Worm (Caenorhabditis elegans) whole organism, L4 larva: ENCODE measurements around the gene ncr-2.

Experiments
- F49E8.2 ChIP-seq: sonication (generic microtip); optimal IDR thresholded peaks from 2 replicates; lab custom pipeline; 2016; ENCODE audit warnings: missing compliant biosample characterization, mild to moderate bottlenecking, missing genetic modification characterization, borderline replicate concordance
- R02D3.7 ChIP-seq: fragments of 150-350 bp; sonication (generic microtip); optimal IDR thresholded peaks from 3 replicates; lab custom pipeline; 2014; ENCODE audit warnings: missing biosample characterization, missing genetic modification characterization
- T20F7.1 ChIP-seq: fragments of 200-800 bp; sonication (Bioruptor generic); optimal IDR thresholded peaks from 2 replicates; lab custom pipeline; 2018; ENCODE audit warnings: mild to moderate bottlenecking, missing genetic modification characterization, missing compliant biosample characterization
- ZK546.5 ChIP-seq, 2 experiments: sonication (generic microtip); optimal IDR thresholded peaks; 2 replicates each; lab custom pipeline; 2017; ENCODE audit warnings: missing biosample characterization in 2 of 2, missing genetic modification characterization in 2 of 2
- arid-1 ChIP-seq: fragments of 200-800 bp; sonication (Bioruptor generic); conservative IDR thresholded peaks from 2 replicates; pipeline ENCODE4 v1.3.6; 2022; ENCODE audit warnings: missing genetic modification reagents, missing genetic modification characterization, missing compliant biosample characterization
- ceh-82 ChIP-seq: sonication (generic microtip); optimal IDR thresholded peaks from 2 replicates; lab custom pipeline; 2017; ENCODE audit warnings: missing biosample characterization, missing genetic modification characterization
- ces-1 ChIP-seq: fragments of 150-350 bp; sonication (generic microtip); optimal IDR thresholded peaks from 4 replicates; lab custom pipeline; 2014; ENCODE audit warnings: missing biosample characterization, missing genetic modification reagents, missing genetic modification characterization
- ctbp-1 ChIP-seq: fragments of 200-800 bp; sonication (Bioruptor generic); IDR thresholded peaks from 2 replicates; pipeline ENCODE4 v1.3.6; 2022; ENCODE audit warnings: missing genetic modification reagents, missing genetic modification characterization, missing compliant biosample characterization
- daf-16 ChIP-seq, 3 experiments: sonication (generic microtip); optimal IDR thresholded peaks; 2 replicates each; lab custom pipeline; 2016 to 2017; ENCODE audit warnings: missing genetic modification characterization in 3 of 3, missing genetic modification reagents in 3 of 3, mild to moderate bottlenecking in 2 of 3, missing compliant biosample characterization in 2 of 3, missing biosample characterization in 1 of 3, moderate library complexity in 1 of 3
- daf-19 ChIP-seq: fragments of 200-800 bp; sonication (Bioruptor generic); conservative IDR thresholded peaks from 2 replicates; pipeline ENCODE4 v1.3.6; 2022; ENCODE audit warnings: missing genetic modification characterization, missing compliant biosample characterization
- dmd-6 ChIP-seq: fragments of 200-800 bp; sonication (Bioruptor generic); IDR thresholded peaks from 2 replicates; pipeline ENCODE4 v1.3.6; 2022; ENCODE audit warnings: missing genetic modification reagents, missing genetic modification characterization, missing compliant biosample characterization
- dve-1 ChIP-seq: sonication (generic microtip); optimal IDR thresholded peaks from 2 replicates; lab custom pipeline; 2017; ENCODE audit warnings: antibody characterized with exemption, mild to moderate bottlenecking, missing genetic modification characterization, missing compliant biosample characterization; ENCODE audit not compliant: insufficient read depth
- egl-27 ChIP-seq: sonication (generic microtip); optimal IDR thresholded peaks from 3 replicates; lab custom pipeline; 2017; ENCODE audit warnings: missing biosample characterization, missing genetic modification reagents, missing genetic modification characterization
- fos-1 ChIP-seq: fragments of 150-350 bp; optimal IDR thresholded peaks from 2 replicates; lab custom pipeline; 2014; ENCODE audit warnings: missing biosample characterization, missing genetic modification characterization
- hlh-11 ChIP-seq: fragments of 200-800 bp; sonication (Bioruptor generic); optimal IDR thresholded peaks from 2 replicates; lab custom pipeline; 2018; ENCODE audit warnings: mild to moderate bottlenecking, missing genetic modification characterization, missing compliant biosample characterization
- hlh-30 ChIP-seq: sonication (generic microtip); optimal IDR thresholded peaks from 2 replicates; lab custom pipeline; 2017; ENCODE audit warnings: antibody characterized with exemption, mild to moderate bottlenecking, missing genetic modification characterization, missing compliant biosample characterization; ENCODE audit not compliant: insufficient read depth
- hmg-1.1 ChIP-seq: fragments of 200-800 bp; sonication (Bioruptor generic); IDR thresholded peaks from 2 replicates; pipeline ENCODE4 v1.3.6; 2022; ENCODE audit warnings: missing genetic modification reagents, missing genetic modification characterization, missing compliant biosample characterization
- lin-39 ChIP-seq: fragments of 150-350 bp; optimal IDR thresholded peaks from 2 replicates; lab custom pipeline; 2014; ENCODE audit warnings: missing biosample characterization, missing genetic modification reagents, missing genetic modification characterization
- lsy-2 ChIP-seq, 2 experiments: fragments of 150-350 bp in 1 of 2; sonication (generic microtip) in 1 of 2; optimal IDR thresholded peaks; 2 replicates each; lab custom pipeline; 2014 to 2017; ENCODE audit warnings: missing biosample characterization in 2 of 2, missing genetic modification characterization in 2 of 2
- madf-9 ChIP-seq: fragments of 200-800 bp; sonication (Bioruptor generic); conservative IDR thresholded peaks from 2 replicates; pipeline ENCODE4 v1.3.6; 2022; ENCODE audit warnings: missing genetic modification reagents, missing genetic modification characterization, missing compliant biosample characterization
- mdt-29 ChIP-seq: fragments of 200-800 bp; sonication (Bioruptor generic); IDR thresholded peaks from 2 replicates; pipeline ENCODE4 v1.3.6; 2022; ENCODE audit warnings: missing genetic modification reagents, missing genetic modification characterization, missing compliant biosample characterization
- mep-1 ChIP-seq: fragments of 150-350 bp; sonication (generic microtip); optimal IDR thresholded peaks from 3 replicates; lab custom pipeline; 2014; ENCODE audit warnings: missing biosample characterization, missing genetic modification characterization
- mes-2 ChIP-seq: sonication (generic microtip); optimal IDR thresholded peaks from 2 replicates; lab custom pipeline; 2016; ENCODE audit warnings: missing genotype, mild to moderate bottlenecking, missing genetic modification characterization, missing compliant biosample characterization; ENCODE audit not compliant: poor library complexity, severe bottlenecking
- nhr-28 ChIP-seq: fragments of 150-350 bp; optimal IDR thresholded peaks from 2 replicates; lab custom pipeline; 2014; ENCODE audit warnings: missing biosample characterization, missing genetic modification characterization
- nhr-48 ChIP-seq: sonication (generic microtip); optimal IDR thresholded peaks from 2 replicates; lab custom pipeline; 2016; ENCODE audit warnings: mild to moderate bottlenecking, missing genetic modification characterization, missing compliant biosample characterization
- nhr-77 ChIP-seq: fragments of 150-350 bp; optimal IDR thresholded peaks from 2 replicates; lab custom pipeline; 2014; ENCODE audit warnings: missing biosample characterization, missing genetic modification characterization
- pha-4 ChIP-seq, 2 experiments: fragments of 150-350 bp in 1 of 2; fragments of 200-800 bp in 1 of 2; sonication (Bioruptor generic) in 1 of 2; IDR thresholded peaks in 1 of 2; optimal IDR thresholded peaks in 1 of 2; 2 replicates each; pipeline versions ENCODE4 v1.3.6 to Lab custom; 2014 to 2022; ENCODE audit warnings: missing genetic modification characterization in 2 of 2, missing genetic modification reagents in 2 of 2, missing biosample characterization in 1 of 2, missing compliant biosample characterization in 1 of 2
- php-3 ChIP-seq: fragments of 200-800 bp; sonication (Bioruptor generic); IDR thresholded peaks from 2 replicates; pipeline ENCODE4 v1.3.6; 2022; ENCODE audit warnings: missing genetic modification reagents, missing genetic modification characterization, missing compliant biosample characterization
- pqm-1 ChIP-seq: sonication (generic microtip); optimal IDR thresholded peaks from 2 replicates; lab custom pipeline; 2017; ENCODE audit warnings: missing biosample characterization, missing genetic modification characterization
- sdz-12 ChIP-seq: fragments of 200-800 bp; sonication (Bioruptor generic); optimal IDR thresholded peaks from 2 replicates; lab custom pipeline; 2018; ENCODE audit warnings: mild to moderate bottlenecking, missing genetic modification characterization, missing compliant biosample characterization
- snpc-1.2 ChIP-seq: fragments of 200-800 bp; sonication (Bioruptor generic); IDR thresholded peaks from 2 replicates; pipeline ENCODE4 v1.3.6; 2022; ENCODE audit warnings: missing genetic modification reagents, missing genetic modification characterization, missing compliant biosample characterization
- spr-1 ChIP-seq: sonication (generic microtip); optimal IDR thresholded peaks from 2 replicates; lab custom pipeline; 2016; ENCODE audit warnings: mild to moderate bottlenecking, missing genetic modification characterization, missing compliant biosample characterization
- spr-3 ChIP-seq: fragments of 200-800 bp; sonication (Bioruptor generic); optimal IDR thresholded peaks from 2 replicates; lab custom pipeline; 2018; ENCODE audit warnings: mild to moderate bottlenecking, missing genetic modification characterization, missing compliant biosample characterization
- unc-39 ChIP-seq: sonication (generic microtip); optimal IDR thresholded peaks from 2 replicates; lab custom pipeline; 2017; ENCODE audit warnings: missing biosample characterization, missing genetic modification characterization
- unc-62 ChIP-seq, 3 experiments: fragments of 150-350 bp in 1 of 3; sonication (generic microtip); optimal IDR thresholded peaks in 2 of 3; peaks in 1 of 3; 1 replicate in 1 of 3; 2 replicates in 2 of 3; lab custom pipeline; 2014 to 2017; ENCODE audit warnings: missing biosample characterization in 3 of 3, missing genetic modification characterization in 3 of 3, missing genetic modification reagents in 3 of 3, missing genotype in 1 of 3
- vab-7 ChIP-seq: fragments of 200-800 bp; sonication (Bioruptor generic); IDR thresholded peaks from 2 replicates; pipeline ENCODE4 v1.3.6; 2022; ENCODE audit warnings: missing genetic modification reagents, missing genetic modification characterization, missing compliant biosample characterization
- zfp-3 ChIP-seq: fragments of 200-800 bp; sonication (Bioruptor generic); conservative IDR thresholded peaks from 2 replicates; pipeline ENCODE4 v1.3.6; 2022; ENCODE audit warnings: missing genetic modification reagents, missing genetic modification characterization, missing compliant biosample characterization
- zip-2 ChIP-seq: fragments of 150-350 bp; optimal IDR thresholded peaks from 2 replicates; lab custom pipeline; 2014; ENCODE audit warnings: missing biosample characterization, missing genetic modification characterization

Gene ncr-2

ce11 chrIII:8232634-8233033, 25.5 kb upstream of the ncr-2 start, which contains the start of gene henn-1:
Gene henn-1, plus strand, starts transcription at chrIII:8232651.
- peak; percentile 10 for TF ChIP-seq mep-1 (tag; lab: Kevin White, UChicago)
- peak in 1 of 2 experiments; percentile 56 for TF ChIP-seq unc-62 (GFP tag; optimal IDR thresholded peaks at IDR 0.05 in 1 of 2; lab: Kevin White, UChicago)
- no peak for TF ChIP-seq unc-62 (tag; optimal IDR thresholded peaks at IDR 0.05; lab: Kevin White, UChicago)
- TF ChIP-seq fos-1 (tag; lab: Kevin White, UChicago), result no peak
- TF ChIP-seq lin-39, result peak; percentile 48
- TF ChIP-seq ctbp-1 (GFP tag; lab: Robert Waterston, UW), result 0 out of 2 replicates have a peak, but pooled peaks have one; percentile 8
- TF ChIP-seq nhr-48 (tag; lab: Kevin White, UChicago), result no peak
- TF ChIP-seq hlh-11 (tag; lab: Kevin White, UChicago), result peak; percentile 3
- peak; percentile 16 for TF ChIP-seq dve-1 (tag; lab: Kevin White, UChicago)
- no peak for TF ChIP-seq madf-9
- TF ChIP-seq arid-1, result 0 out of 2 replicates have a peak, but pooled peaks have one; percentile 21
- TF ChIP-seq ZK546.5 (tag; optimal IDR thresholded peaks at IDR 0.05; lab: Kevin White, UChicago), result no peak
- peak; percentile 27 for TF ChIP-seq sdz-12 (GFP tag; lab: Kevin White, UChicago)
- TF ChIP-seq, all 104 proteins: peak for 8

ce11 chrIII:8235358-8235757, 22.8 kb upstream of the ncr-2 start, which contains the start of gene C02F5.14:
Gene C02F5.14, minus strand, starts transcription at chrIII:8235514.
- TF ChIP-seq daf-19 (GFP tag; lab: Robert Waterston, UW) (no peak), hmg-1.1 (GFP tag; lab: Robert Waterston, UW) (no peak), ces-1 (GFP tag; lab: Kevin White, UChicago) (no peak), vab-7 (GFP tag; lab: Robert Waterston, UW) (no peak), hlh-30 (tag; lab: Kevin White, UChicago) (no peak), daf-16 (GFP tag; optimal IDR thresholded peaks at IDR 0.05; lab: Kevin White, UChicago) (no peak), daf-16 (tag; optimal IDR thresholded peaks at IDR 0.05; lab: Kevin White, UChicago) (no peak), pha-4 (GFP tag; IDR thresholded peaks at IDR 0.05; lab: Robert Waterston, UW) (no peak), pha-4 (tag; optimal IDR thresholded peaks at IDR 0.05; lab: Kevin White, UChicago) (no peak), ceh-82 (tag; lab: Kevin White, UChicago) (no peak)

ce11 chrIII:8235880-8236279, 22.3 kb upstream of the ncr-2 start, which contains the start of gene C02F5.5:
Gene C02F5.5, plus strand, starts transcription at chrIII:8236180.
- TF ChIP-seq mdt-29, result no peak
- TF ChIP-seq, all 104 proteins: peak for 0

- no peak for TF ChIP-seq spr-1 (tag; lab: Kevin White, UChicago)
- no peak for TF ChIP-seq F49E8.2
- TF ChIP-seq mep-1 (tag; lab: Kevin White, UChicago), result no peak
- peak; percentile 39 for TF ChIP-seq pqm-1
- peak; percentile 76 for TF ChIP-seq dve-1 (tag; lab: Kevin White, UChicago)
- no peak for TF ChIP-seq spr-3 (GFP tag; lab: Kevin White, UChicago)
- TF ChIP-seq egl-27 (tag; lab: Kevin White, UChicago), result no peak
- TF ChIP-seq daf-16 (GFP tag; optimal IDR thresholded peaks at IDR 0.05; lab: Kevin White, UChicago), result no peak
- peak; percentile 73 for TF ChIP-seq daf-16 (tag; optimal IDR thresholded peaks at IDR 0.05; lab: Kevin White, UChicago)
- TF ChIP-seq unc-39 (tag; lab: Kevin White, UChicago), result no peak
- peak; percentile 95 for TF ChIP-seq php-3 (GFP tag; lab: Robert Waterston, UW)
- peak; percentile 84 for TF ChIP-seq dmd-6 (GFP tag; lab: Robert Waterston, UW)
- TF ChIP-seq lsy-2 (tag; optimal IDR thresholded peaks at IDR 0.05; lab: Kevin White, UChicago), result peak in 1 of 2 experiments; percentile 75
- peak; percentile 73 for TF ChIP-seq nhr-77 (tag; lab: Kevin White, UChicago)
- TF ChIP-seq pha-4 (GFP tag; IDR thresholded peaks at IDR 0.05; lab: Robert Waterston, UW), result no peak
- TF ChIP-seq pha-4 (tag; optimal IDR thresholded peaks at IDR 0.05; lab: Kevin White, UChicago), result no peak
- peak; percentile 6 for TF ChIP-seq zip-2 (tag; lab: Kevin White, UChicago)
- TF ChIP-seq unc-62 (GFP tag; optimal IDR thresholded peaks at IDR 0.05 in 1 of 2; lab: Kevin White, UChicago), result peak in 1 of 2 experiments; percentile 28
- no peak for TF ChIP-seq unc-62 (tag; optimal IDR thresholded peaks at IDR 0.05; lab: Kevin White, UChicago)
- no peak for TF ChIP-seq zfp-3 (GFP tag; lab: Robert Waterston, UW)
- TF ChIP-seq hlh-11 (tag; lab: Kevin White, UChicago), result peak; percentile 54
- TF ChIP-seq nhr-28 (tag; lab: Kevin White, UChicago), result peak; percentile 88
- no peak for TF ChIP-seq R02D3.7 (tag; lab: Kevin White, UChicago)
- TF ChIP-seq mes-2, result no peak
- TF ChIP-seq T20F7.1 (GFP tag; lab: Kevin White, UChicago), result peak; percentile 17
- no peak for TF ChIP-seq snpc-1.2 (GFP tag; lab: Robert Waterston, UW)
- TF ChIP-seq, all 104 proteins: peak for 12
These were observed 20.3 kb upstream of the ncr-2 start, which contains the start of gene tsp-2 for ce11 chrIII:8237827-8238226. Gene tsp-2, minus strand, starts transcription at chrIII:8237935.
